Fruit fly (Drosophila melanogaster) whole organism, embryonic: Measurements from ENCODE around the gene mrva.

Source experiments
- Adf1 ChIP-seq: fragments of 200-800 bp; sonication (Bioruptor generic); IDR thresholded peaks from 2 replicates; pipeline ENCODE4 v1.3.6; 2022; ENCODE audit warnings: missing biosample characterization, missing genetic modification characterization
- CG11093 ChIP-seq: fragments of 200-800 bp; sonication (Bioruptor generic); IDR thresholded peaks from 3 replicates; pipeline ENCODE4 v1.3.6; 2022; ENCODE audit warnings: missing biosample characterization, missing genetic modification characterization
- CG12104 ChIP-seq: fragments of 200-800 bp; sonication (Bioruptor generic); optimal IDR thresholded peaks from 3 replicates; lab custom pipeline; 2016; ENCODE audit warnings: missing biosample characterization, missing genetic modification characterization
- CG12236 ChIP-seq: fragments of 200-800 bp; sonication (Bioruptor generic); optimal IDR thresholded peaks from 2 replicates; lab custom pipeline; 2016; ENCODE audit warnings: missing biosample characterization, missing genetic modification characterization
- CG18262 ChIP-seq: fragments of 200-800 bp; optimal IDR thresholded peaks from 3 replicates; lab custom pipeline; 2019; ENCODE audit warnings: missing biosample characterization, mild to moderate bottlenecking, missing genetic modification characterization, moderate library complexity
- CG33557 ChIP-seq: fragments of 200-800 bp; sonication (Bioruptor generic); optimal IDR thresholded peaks from 2 replicates; lab custom pipeline; 2019; ENCODE audit warnings: missing biosample characterization, mild to moderate bottlenecking, missing genetic modification characterization, moderate library complexity
- CG34422 ChIP-seq: fragments of 200-800 bp; sonication (Bioruptor generic); IDR thresholded peaks from 3 replicates; pipeline ENCODE4 v1.3.6; 2022; ENCODE audit warnings: missing biosample characterization, missing genetic modification characterization
- CG4360 ChIP-seq: fragments of 200-800 bp; sonication (Bioruptor generic); IDR thresholded peaks from 2 replicates; pipeline ENCODE4 v1.3.6; 2022; ENCODE audit warnings: missing biosample characterization, missing genetic modification characterization
- CG4617 ChIP-seq: fragments of 200-800 bp; sonication (Bioruptor generic); optimal IDR thresholded peaks from 3 replicates; lab custom pipeline; 2016; ENCODE audit warnings: missing biosample characterization, missing genetic modification characterization, borderline replicate concordance
- CG8924 ChIP-seq: fragments of 200-800 bp; optimal IDR thresholded peaks from 3 replicates; lab custom pipeline; 2019; ENCODE audit warnings: missing biosample characterization, mild to moderate bottlenecking, missing genetic modification characterization, moderate library complexity
- CG9215 ChIP-seq: fragments of 200-800 bp; sonication (Bioruptor generic); IDR thresholded peaks from 2 replicates; pipeline ENCODE4 v1.3.6; 2022; ENCODE audit warnings: missing biosample characterization, missing genetic modification characterization
- Deaf1 ChIP-seq: fragments of 200-800 bp; optimal IDR thresholded peaks from 3 replicates; lab custom pipeline; 2019; ENCODE audit warnings: missing biosample characterization, mild to moderate bottlenecking, missing genetic modification characterization, moderate library complexity
- E2f1 ChIP-seq: fragments of 200-800 bp; sonication (Bioruptor generic); IDR thresholded peaks from 2 replicates; pipeline ENCODE4 v1.3.6; 2022; ENCODE audit warnings: missing biosample characterization, missing genetic modification characterization
- Elba2 ChIP-seq: fragments of 200-800 bp; sonication (Bioruptor generic); optimal IDR thresholded peaks from 3 replicates; lab custom pipeline; 2016; ENCODE audit warnings: missing biosample characterization, missing genetic modification characterization
- MBD-R2 ChIP-seq: fragments of 200-800 bp; sonication (Bioruptor generic); IDR thresholded peaks from 2 replicates; pipeline ENCODE4 v1.3.6; 2022; ENCODE audit warnings: missing biosample characterization, missing genetic modification characterization
- Meics ChIP-seq: fragments of 200-800 bp; sonication (Bioruptor generic); optimal IDR thresholded peaks from 2 replicates; lab custom pipeline; 2017; ENCODE audit warnings: missing biosample characterization, mild to moderate bottlenecking, missing genetic modification characterization
- Nf-YB ChIP-seq: fragments of 200-800 bp; sonication (Bioruptor generic); optimal IDR thresholded peaks from 3 replicates; lab custom pipeline; 2019; ENCODE audit warnings: missing biosample characterization, mild to moderate bottlenecking, missing genetic modification characterization, moderate library complexity
- Nf-YC ChIP-seq: fragments of 200-800 bp; optimal IDR thresholded peaks from 3 replicates; lab custom pipeline; 2019; ENCODE audit warnings: missing biosample characterization, mild to moderate bottlenecking, missing genetic modification characterization, moderate library complexity
- Pdp1 ChIP-seq, 2 experiments: fragments of 200-800 bp; sonication (Bioruptor generic); optimal IDR thresholded peaks; 3 replicates each; lab custom pipeline; 2016; ENCODE audit warnings: missing biosample characterization in 2 of 2, missing genetic modification characterization in 2 of 2, mild to moderate bottlenecking in 1 of 2, moderate library complexity in 1 of 2
- TFAM ChIP-seq: fragments of 200-800 bp; sonication (Bioruptor generic); optimal IDR thresholded peaks from 2 replicates; lab custom pipeline; 2017; ENCODE audit warnings: missing biosample characterization, missing genetic modification characterization, inconsistent platforms
- YL-1 ChIP-seq: fragments of 200-800 bp; sonication (Bioruptor generic); optimal IDR thresholded peaks from 3 replicates; lab custom pipeline; 2017; ENCODE audit warnings: missing biosample characterization, mild to moderate bottlenecking, missing genetic modification characterization
- amos ChIP-seq: fragments of 200-800 bp; sonication (Bioruptor generic); IDR thresholded peaks from 2 replicates; pipeline ENCODE4 v1.3.6; 2022; ENCODE audit warnings: missing biosample characterization, missing genetic modification characterization; ENCODE audit not compliant: partially characterized antibody
- aop ChIP-seq: fragments of 200-800 bp; sonication (Bioruptor generic); IDR thresholded peaks from 2 replicates; pipeline ENCODE4 v1.3.6; 2022; ENCODE audit warnings: missing biosample characterization, missing genetic modification characterization
- bowl ChIP-seq: fragments of 200-800 bp; sonication (Bioruptor generic); IDR thresholded peaks from 2 replicates; pipeline ENCODE4 v1.3.6; 2022; ENCODE audit warnings: missing biosample characterization, missing genetic modification characterization
- cad ChIP-seq: fragments of >200 bp; optimal IDR thresholded peaks from 2 replicates; lab custom pipeline; 2017; ENCODE audit warnings: missing biosample characterization, missing genetic modification characterization
- cg ChIP-seq: fragments of 200-800 bp; sonication (Bioruptor generic); optimal IDR thresholded peaks from 3 replicates; lab custom pipeline; 2019; ENCODE audit warnings: missing biosample characterization, mild to moderate bottlenecking, missing genetic modification characterization, moderate library complexity
- dimm ChIP-seq: fragments of 200-800 bp; sonication (Bioruptor generic); IDR thresholded peaks from 2 replicates; pipeline ENCODE4 v1.3.6; 2022; ENCODE audit warnings: missing biosample characterization, missing genetic modification characterization
- disco-r ChIP-seq: fragments of 200-800 bp; sonication (Bioruptor generic); optimal IDR thresholded peaks from 2 replicates; lab custom pipeline; 2016; ENCODE audit warnings: missing biosample characterization, missing genetic modification characterization
- gro ChIP-seq: fragments of 200-800 bp; sonication (Bioruptor generic); optimal IDR thresholded peaks from 2 replicates; lab custom pipeline; 2016; ENCODE audit warnings: missing biosample characterization, missing genetic modification characterization
- insv ChIP-seq, 2 experiments: fragments of 200-800 bp; sonication (Bioruptor generic); optimal IDR thresholded peaks; 3 replicates each; lab custom pipeline; 2016 to 2018; ENCODE audit warnings: missing biosample characterization in 2 of 2, missing genetic modification characterization in 2 of 2
- p53 ChIP-seq: fragments of 200-800 bp; sonication (Bioruptor generic); optimal IDR thresholded peaks from 2 replicates; lab custom pipeline; 2016; ENCODE audit warnings: missing biosample characterization, missing genetic modification characterization
- pita ChIP-seq: fragments of 200-800 bp; sonication (Bioruptor generic); optimal IDR thresholded peaks from 2 replicates; lab custom pipeline; 2017; ENCODE audit warnings: missing biosample characterization, mild to moderate bottlenecking, missing genetic modification characterization
- pros ChIP-seq: fragments of 200-800 bp; sonication (Bioruptor generic); optimal IDR thresholded peaks from 3 replicates; lab custom pipeline; 2019; ENCODE audit warnings: missing biosample characterization, mild to moderate bottlenecking, missing genetic modification characterization, moderate library complexity
- sens ChIP-seq: fragments of 200-800 bp; sonication (Bioruptor generic); peaks from one replicate; lab custom pipeline; 2016; ENCODE audit warnings: missing biosample characterization, missing genetic modification characterization
- sqz ChIP-seq: fragments of 200-800 bp; sonication (Bioruptor generic); optimal IDR thresholded peaks from 3 replicates; lab custom pipeline; 2018; ENCODE audit warnings: missing biosample characterization, mild to moderate bottlenecking, missing genetic modification characterization
- unpg ChIP-seq: fragments of 200-800 bp; sonication (Bioruptor generic); optimal IDR thresholded peaks from 3 replicates; lab custom pipeline; 2018; ENCODE audit warnings: missing biosample characterization, mild to moderate bottlenecking, missing genetic modification characterization, moderate library complexity
- zfh1 ChIP-seq: fragments of 200-800 bp; sonication (Bioruptor generic); IDR thresholded peaks from 3 replicates; pipeline ENCODE4 v1.3.6; 2022; ENCODE audit warnings: missing biosample characterization, missing genetic modification characterization

mrva gene

dm6 chr3L:7367798-7368678 is 39.4 kb upstream of the mrva start (continued):
- TF ChIP-seq gro = no peak
- TF ChIP-seq E2f1 (GFP tag; lab: Robert Waterston, UW) = no peak
- peak; percentile 59 for TF ChIP-seq unpg
- no peak for TF ChIP-seq pita (GFP tag; lab: Kevin White, UChicago)
- TF ChIP-seq CG12104 = no peak
- TF ChIP-seq cad (GFP tag; lab: Kevin White, UChicago) = no peak
- TF ChIP-seq CG11093 = no peak
- TF ChIP-seq CG4617 (GFP tag; lab: Kevin White, UChicago) = no peak
- TF ChIP-seq aop (GFP tag; lab: Robert Waterston, UW) = no peak
- TF ChIP-seq amos (GFP tag; lab: Robert Waterston, UW) = no peak
- TF ChIP-seq CG12236 (GFP tag; lab: Kevin White, UChicago) = no peak
- no peak for TF ChIP-seq disco-r (GFP tag; lab: Kevin White, UChicago)
- no peak for TF ChIP-seq CG9215 (GFP tag; lab: Robert Waterston, UW)
- TF ChIP-seq p53 (GFP tag; lab: Kevin White, UChicago) = no peak
- peak; percentile 47; the same call in 2 of the 3 replicates for TF ChIP-seq zfh1 (GFP tag; lab: Robert Waterston, UW)
- no peak for TF ChIP-seq bowl (GFP tag; lab: Robert Waterston, UW)
- TF ChIP-seq CG18262 (tag; lab: Kevin White, UChicago) = peak; percentile 18
- peak in 1 of 2 experiments; percentile 49 for TF ChIP-seq Pdp1 (GFP tag; optimal IDR thresholded peaks at IDR 0.05; lab: Kevin White, UChicago)

dm6 chr3L:7364717-7365278 is 36.2 kb upstream of the mrva start:
- TF ChIP-seq MBD-R2 (GFP tag; lab: Robert Waterston, UW) (no peak), cg (GFP tag; lab: Kevin White, UChicago) (peak; percentile 69), CG33557 (GFP tag; lab: Kevin White, UChicago) (peak; percentile 24), pros (GFP tag; lab: Kevin White, UChicago) (peak; percentile 35), sqz (peak; percentile 4), Elba2 (GFP tag; lab: Kevin White, UChicago) (peak; percentile 51), CG4360 (peak; percentile 97), sens (peak; percentile 61), Nf-YC (tag; lab: Kevin White, UChicago) (peak; percentile 47), aop (GFP tag; lab: Robert Waterston, UW) (peak; percentile 3; the same call in 1 of the 2 replicates), Adf1 (GFP tag; lab: Robert Waterston, UW) (peak; percentile 85), dimm (GFP tag; lab: Robert Waterston, UW) (no peak), insv (GFP tag; optimal IDR thresholded peaks at IDR 0.05; lab: Kevin White, UChicago) (peak; percentile 59 to 96), Nf-YB (GFP tag; lab: Kevin White, UChicago) (peak; percentile 43), CG34422 (0 out of 3 replicates have a peak, but pooled peaks have one; percentile 14), Deaf1 (tag; lab: Kevin White, UChicago) (no peak), Meics (no peak), TFAM (GFP tag; lab: Kevin White, UChicago) (no peak), YL-1 (GFP tag; lab: Kevin White, UChicago) (no peak), CG8924 (peak; percentile 14)
